Fruit fly (Drosophila melanogaster): Measurements from ENCODE around the gene Hmgcl.

Gene Hmgcl

dm6 chr2L:6950096-6950495, 10.1 kb upstream of the Hmgcl start, which contains the start of the genes Gas41 and SA1 (continued):
- TF ChIP-seq CG12299 (tag; optimal IDR thresholded peaks at IDR 0.05) = peak; percentile 35
- peak; percentile 89 for TF ChIP-seq CG9215 (GFP tag; IDR thresholded peaks at IDR 0.05)
- no peak for TF ChIP-seq CG3163 (GFP tag; optimal IDR thresholded peaks at IDR 0.05)
- peak; percentile 52 for TF ChIP-seq CG4707 (GFP tag; optimal IDR thresholded peaks at IDR 0.05)
- peak; percentile 89 for TF ChIP-seq CG4424 (GFP tag; optimal IDR thresholded peaks at IDR 0.05)
- TF ChIP-seq bigmax (GFP tag; optimal IDR thresholded peaks at IDR 0.05) = no peak
- no peak for TF ChIP-seq luna (GFP tag; optimal IDR thresholded peaks at IDR 0.05)
- TF ChIP-seq Rfx (GFP tag; IDR thresholded peaks at IDR 0.05) = no peak
- peak; percentile 95 for TF ChIP-seq CG30403 (GFP tag; optimal IDR thresholded peaks at IDR 0.05)
- TF ChIP-seq Ptx1 (GFP tag; IDR thresholded peaks at IDR 0.05) = no peak
- TF ChIP-seq dm (GFP tag; optimal IDR thresholded peaks at IDR 0.05) = peak; percentile 11
- peak; percentile 69 for TF ChIP-seq CG12219 (GFP tag; optimal IDR thresholded peaks at IDR 0.05)
- TF ChIP-seq TFAM (GFP tag; optimal IDR thresholded peaks at IDR 0.05) = no peak
- TF ChIP-seq CG7745 (tag; optimal IDR thresholded peaks at IDR 0.05) = peak; percentile 74
- peak; percentile 48 for TF ChIP-seq D19B (GFP tag; optimal IDR thresholded peaks at IDR 0.05)
- peak; percentile 95 for TF ChIP-seq CG14014 (GFP tag; IDR thresholded peaks at IDR 0.05)
- TF ChIP-seq jigr1 (GFP tag; IDR thresholded peaks at IDR 0.05) = peak; percentile 28; the same call in 1 of the 3 replicates
- TF ChIP-seq crc (GFP tag; optimal IDR thresholded peaks at IDR 0.05) = no peak
- TF ChIP-seq CG7839 (tag; optimal IDR thresholded peaks at IDR 0.05) = no peak
- no peak for TF ChIP-seq slp2 (GFP tag; optimal IDR thresholded peaks at IDR 0.05)
- TF ChIP-seq Gug (GFP tag; IDR thresholded peaks at IDR 0.05) = peak; percentile 87
- TF ChIP-seq corto (GFP tag; optimal IDR thresholded peaks at IDR 0.05) = no peak
- peak; percentile 10 for TF ChIP-seq CG1647 (GFP tag; optimal IDR thresholded peaks at IDR 0.05)
- TF ChIP-seq CG12942 (GFP tag; optimal IDR thresholded peaks at IDR 0.05) = peak; percentile 72
- peak; percentile 42 for TF ChIP-seq Dp (GFP tag; optimal IDR thresholded peaks at IDR 0.05)
- no peak for TF ChIP-seq CG10431 (GFP tag; optimal IDR thresholded peaks at IDR 0.05)
- peak; percentile 88 for TF ChIP-seq Fer1 (GFP tag; optimal IDR thresholded peaks at IDR 0.05)
- TF ChIP-seq CG1233 (GFP tag; optimal IDR thresholded peaks at IDR 0.05) = peak; percentile 81
- TF ChIP-seq CG31365 (tag; optimal IDR thresholded peaks at IDR 0.05) = peak; percentile 8
- no peak for TF ChIP-seq CG11456 (GFP tag; IDR thresholded peaks at IDR 0.05)
- TF ChIP-seq Taf1 (GFP tag; IDR thresholded peaks at IDR 0.05) = 0 out of 2 replicates have a peak, but pooled peaks have one; percentile 35
- TF ChIP-seq hkb (optimal IDR thresholded peaks at IDR 0.05) = no peak
- no peak for TF ChIP-seq hkb (GFP tag; IDR thresholded peaks at IDR 0.05)
- no peak for TF ChIP-seq yki (optimal IDR thresholded peaks at IDR 0.05)
- TF ChIP-seq ewg (GFP tag; optimal IDR thresholded peaks at IDR 0.05) = peak; percentile 33
- TF ChIP-seq Tbp (GFP tag; optimal IDR thresholded peaks at IDR 0.05) = no peak
- TF ChIP-seq ssp (GFP tag; IDR thresholded peaks at IDR 0.05) = no peak
- TF ChIP-seq CG6654 (GFP tag; optimal IDR thresholded peaks at IDR 0.05) = peak; percentile 5
- TF ChIP-seq Hey (tag; optimal IDR thresholded peaks at IDR 0.05) = peak; percentile 46
- TF ChIP-seq CG15601 (tag; optimal IDR thresholded peaks at IDR 0.05) = no peak
- peak; percentile 78 for TF ChIP-seq CG10209 (GFP tag; optimal IDR thresholded peaks at IDR 0.05)
- TF ChIP-seq CG34376 (GFP tag; optimal IDR thresholded peaks at IDR 0.05) = peak; percentile 49
- TF ChIP-seq Sin3A (optimal IDR thresholded peaks at IDR 0.05) = no peak
- peak; percentile 64 for TF ChIP-seq CG6683 (GFP tag; optimal IDR thresholded peaks at IDR 0.05)
- no peak for TF ChIP-seq Gsc (GFP tag; IDR thresholded peaks at IDR 0.05)
- peak; percentile 70 for TF ChIP-seq CG6791 (GFP tag; IDR thresholded peaks at IDR 0.05; ENCODE audit: partially characterized antibody)
- no peak for TF ChIP-seq CG10147 (GFP tag; optimal IDR thresholded peaks at IDR 0.05)
- TF ChIP-seq BtbVII (GFP tag; optimal IDR thresholded peaks at IDR 0.05) = peak; percentile 71
- no peak for TF ChIP-seq lab (GFP tag; optimal IDR thresholded peaks at IDR 0.05)
- no peak for TF ChIP-seq dati (GFP tag; IDR thresholded peaks at IDR 0.05)
- TF ChIP-seq CG12769 (tag; optimal IDR thresholded peaks at IDR 0.05) = no peak
- TF ChIP-seq Scr (GFP tag; IDR thresholded peaks at IDR 0.05; ENCODE audit: partially characterized antibody) = peak; percentile 73
